Worm (Caenorhabditis elegans): Measurements from ENCODE around the gene Y56A3A.28.
A peak's percentile ranks its signal among the peaks of the same experiment; 100 is the strongest.

Y56A3A.28 gene

ce11 chrIII:11921658-11922098, 49.5 kb downstream of the Y56A3A.28 start, which contains the start of gene Y56A3A.22:
Y56A3A.22 (plus strand) TSS chrIII:11921692.
- TF ChIP-seq dox-1 (GFP tag; IDR thresholded peaks at IDR 0.05) (peak; percentile 49), snpc-1.3 (tag; optimal IDR thresholded peaks at IDR 0.05; ENCODE audit: insufficient read depth) (peak; percentile 32), zfh-2 (GFP tag; conservative IDR thresholded peaks at IDR 0.05) (0 out of 2 replicates have a peak, but pooled peaks have one; percentile 16), hrde-1 (tag; optimal IDR thresholded peaks at IDR 0.05; ENCODE audit: borderline replicate concordance) (peak; percentile 44), F22D6.2 (tag; optimal IDR thresholded peaks at IDR 0.05) (no peak), C06A6.2 (GFP tag; conservative IDR thresholded peaks at IDR 0.05) (no peak), mes-4 (tag; optimal IDR thresholded peaks at IDR 0.05) (no peak), lin-35 (GFP tag; optimal IDR thresholded peaks at IDR 0.05) (no peak), F37B4.10 (GFP tag; IDR thresholded peaks at IDR 0.05) (no peak), B0035.1 (tag; optimal IDR thresholded peaks at IDR 0.05) (peak; percentile 45), T07F8.4 (tag; optimal IDR thresholded peaks at IDR 0.05) (no peak), K12H6.12 (tag; optimal IDR thresholded peaks at IDR 0.05) (peak; percentile 35), F57C9.4 (tag; optimal IDR thresholded peaks at IDR 0.05) (no peak), nhr-179 (tag; optimal IDR thresholded peaks at IDR 0.05) (no peak), hlh-12 (tag; optimal IDR thresholded peaks at IDR 0.05) (no peak), ekl-4 (GFP tag; IDR thresholded peaks at IDR 0.05) (no peak; the same call in 1 of the 2 replicates), nfya-1 (tag; optimal IDR thresholded peaks at IDR 0.05; ENCODE audit: borderline replicate concordance, insufficient read depth) (no peak), ztf-28 (GFP tag; IDR thresholded peaks at IDR 0.05) (no peak), B0336.3 (GFP tag; IDR thresholded peaks at IDR 0.05) (peak; percentile 94), mxl-1 (tag; optimal IDR thresholded peaks at IDR 0.05) (no peak), rec-8 (tag; optimal IDR thresholded peaks at IDR 0.05) (no peak), lin-26 (GFP tag; IDR thresholded peaks at IDR 0.05) (peak; percentile 55; the same call in 1 of the 2 replicates), somi-1 (GFP tag; optimal IDR thresholded peaks at IDR 0.05) (peak; percentile 15), ztf-25 (GFP tag; IDR thresholded peaks at IDR 0.05) (no peak), hmg-20 (GFP tag; IDR thresholded peaks at IDR 0.05) (peak; percentile 30; the same call in 1 of the 2 replicates), fkh-3 (tag; optimal IDR thresholded peaks at IDR 0.05) (peak; percentile 38), dpl-1 (GFP tag; optimal IDR thresholded peaks at IDR 0.05) (no peak), sea-2 (GFP tag; IDR thresholded peaks at IDR 0.05) (no peak), snpc-3.4 (tag; optimal IDR thresholded peaks at IDR 0.05) (peak; percentile 21), aptf-2 (GFP tag; conservative IDR thresholded peaks at IDR 0.05) (no peak), gei-17 (GFP tag; optimal IDR thresholded peaks at IDR 0.05) (peak; percentile 31), pbrm-1 (GFP tag; IDR thresholded peaks at IDR 0.05) (peak; percentile 81), mcd-1 (GFP tag; IDR thresholded peaks at IDR 0.05) (peak; percentile 46), lsy-27 (tag; optimal IDR thresholded peaks at IDR 0.05; ENCODE audit: borderline replicate concordance, insufficient read depth) (no peak), bed-2 (GFP tag; IDR thresholded peaks at IDR 0.05) (no peak), tbx-9 (tag; optimal IDR thresholded peaks at IDR 0.05; ENCODE audit: borderline replicate concordance) (peak; percentile 56), madf-10 (tag; optimal IDR thresholded peaks at IDR 0.05) (peak; percentile 43), ceh-100 (GFP tag; IDR thresholded peaks at IDR 0.05) (0 out of 2 replicates have a peak, but pooled peaks have one; percentile 26), unc-62 (GFP tag; optimal IDR thresholded peaks at IDR 0.05) (no peak), sptf-2 (GFP tag; optimal IDR thresholded peaks at IDR 0.05) (no peak), B0261.1 (tag; optimal IDR thresholded peaks at IDR 0.05) (peak; percentile 28), athp-1 (tag; optimal IDR thresholded peaks at IDR 0.05) (peak; percentile 81), snpc-4 (GFP tag; optimal IDR thresholded peaks at IDR 0.05) (no peak), snpc-4 (tag; optimal IDR thresholded peaks at IDR 0.05) (peak in 2 of 4 experiments; percentile 20 to 24), ztf-6 (GFP tag; IDR thresholded peaks at IDR 0.05) (no peak), ama-1 (optimal IDR thresholded peaks at IDR 0.05) (peak; percentile 87), ama-1 (GFP tag; optimal IDR thresholded peaks at IDR 0.05) (no peak), akir-1 (GFP tag; optimal IDR thresholded peaks at IDR 0.05) (no peak), nfyb-1 (GFP tag; IDR thresholded peaks at IDR 0.05) (peak; percentile 87)

Measured in whole organism, young adult.